Fruit fly (Drosophila melanogaster) whole organism, wandering third instar larva: ENCODE measurements around the gene Ip259.
A peak's percentile ranks its signal among the peaks of the same experiment; 100 is the strongest.

Experiments
- Abd-B ChIP-seq: fragments of >200 bp; optimal IDR thresholded peaks from 2 replicates; lab custom pipeline; 2017; ENCODE audit warnings: missing biosample characterization, missing genetic modification characterization
- CG32264 ChIP-seq: fragments of 200-800 bp; sonication (Bioruptor generic); optimal IDR thresholded peaks from 2 replicates; lab custom pipeline; 2016; ENCODE audit warnings: missing biosample characterization, missing genetic modification characterization
- CG9705 ChIP-seq: fragments of 200-800 bp; sonication (Bioruptor generic); optimal IDR thresholded peaks from 2 replicates; lab custom pipeline; 2018; ENCODE audit warnings: missing biosample characterization, mild to moderate bottlenecking, missing genetic modification characterization
- Dif ChIP-seq: fragments of 200-275, 200-300 bp; sonication (Bioruptor generic); optimal IDR thresholded peaks from 2 replicates; lab custom pipeline; 2018; ENCODE audit warnings: missing biosample characterization, missing genetic modification characterization; ENCODE audit not compliant: partially characterized antibody
- GATAd ChIP-seq: sonication (Bioruptor generic); optimal IDR thresholded peaks from 2 replicates; lab custom pipeline; 2016; ENCODE audit warnings: missing biosample characterization, missing genetic modification characterization
- HLH106 ChIP-seq: fragments of 200-800 bp; optimal IDR thresholded peaks from 3 replicates; lab custom pipeline; 2019; ENCODE audit warnings: missing biosample characterization, mild to moderate bottlenecking, missing genetic modification characterization, moderate library complexity
- Hnf4 ChIP-seq: fragments of 200-800 bp; sonication (Bioruptor generic); optimal IDR thresholded peaks from 2 replicates; lab custom pipeline; 2016; ENCODE audit warnings: missing biosample characterization, mild to moderate bottlenecking, missing genetic modification characterization
- Hr78 ChIP-seq: fragments of >200 bp; optimal IDR thresholded peaks from 2 replicates; lab custom pipeline; 2017; ENCODE audit warnings: missing biosample characterization, missing genetic modification characterization
- Hr83 ChIP-seq: fragments of 200-300 bp; sonication (Bioruptor generic); optimal IDR thresholded peaks from 2 replicates; lab custom pipeline; 2016; ENCODE audit warnings: missing biosample characterization, mild to moderate bottlenecking, missing genetic modification characterization, moderate library complexity; ENCODE audit not compliant: poor library complexity, severe bottlenecking
- Jra ChIP-seq: sonication (Bioruptor generic); optimal IDR thresholded peaks from 2 replicates; lab custom pipeline; 2016; ENCODE audit warnings: missing biosample characterization, missing genetic modification characterization
- Mio ChIP-seq: sonication (Bioruptor generic); optimal IDR thresholded peaks from 2 replicates; lab custom pipeline; 2016; ENCODE audit warnings: missing biosample characterization, missing genetic modification characterization
- Myc ChIP-seq: fragments of >200 bp; optimal IDR thresholded peaks from 2 replicates; lab custom pipeline; 2017
- N ChIP-seq: fragments of >200 bp; optimal IDR thresholded peaks from 2 replicates; lab custom pipeline; 2018; ENCODE audit warnings: missing biosample characterization, missing external identifiers, missing genetic modification characterization
- OdsH ChIP-seq: fragments of 200-800 bp; sonication (Bioruptor generic); optimal IDR thresholded peaks from 2 replicates; lab custom pipeline; 2016; ENCODE audit warnings: missing biosample characterization, mild to moderate bottlenecking, missing genetic modification characterization
- Rel ChIP-seq, 2 experiments: fragments of 200-800 bp; sonication (Bioruptor generic) in 1 of 2; optimal IDR thresholded peaks; 2 replicates in 1 of 2; 3 replicates in 1 of 2; lab custom pipeline; 2016 to 2019; ENCODE audit warnings: mild to moderate bottlenecking in 2 of 2, missing biosample characterization in 2 of 2, missing genetic modification characterization in 2 of 2, moderate library complexity in 1 of 2
- Sp1 ChIP-seq: fragments of 200-800 bp; sonication (Bioruptor generic); optimal IDR thresholded peaks from 3 replicates; lab custom pipeline; 2019; ENCODE audit warnings: missing biosample characterization, mild to moderate bottlenecking, missing genetic modification characterization, moderate library complexity
- Vsx2 ChIP-seq: fragments of 200-300, 225-300 bp; sonication (Bioruptor generic); optimal IDR thresholded peaks from 2 replicates; lab custom pipeline; 2018; ENCODE audit warnings: missing biosample characterization, missing genetic modification characterization; ENCODE audit not compliant: partially characterized antibody
- br ChIP-seq: fragments of 200-800 bp; sonication (Bioruptor generic); optimal IDR thresholded peaks from 2 replicates; lab custom pipeline; 2016; ENCODE audit warnings: missing biosample characterization, missing genetic modification characterization
- brk ChIP-seq: fragments of 200-800 bp; sonication (Bioruptor generic); optimal IDR thresholded peaks from 2 replicates; lab custom pipeline; 2016; ENCODE audit warnings: missing biosample characterization, mild to moderate bottlenecking, missing genetic modification characterization
- dmrt93B ChIP-seq: fragments of 200-800 bp; sonication (Bioruptor generic); optimal IDR thresholded peaks from 2 replicates; lab custom pipeline; 2018; ENCODE audit warnings: missing biosample characterization, mild to moderate bottlenecking, missing genetic modification characterization
- dsf ChIP-seq: sonication (Bioruptor generic); optimal IDR thresholded peaks from 2 replicates; lab custom pipeline; 2016; ENCODE audit warnings: missing biosample characterization, missing genetic modification characterization, borderline replicate concordance
- ey ChIP-seq: fragments of 200-800 bp; sonication (Bioruptor generic); optimal IDR thresholded peaks from 2 replicates; lab custom pipeline; 2016; ENCODE audit warnings: missing biosample characterization, missing genetic modification characterization
- foxo ChIP-seq, 2 experiments: fragments of 200-800 bp; sonication (Bioruptor generic); optimal IDR thresholded peaks; 2 replicates in 1 of 2; 3 replicates in 1 of 2; lab custom pipeline; 2016 to 2017; ENCODE audit warnings: missing biosample characterization in 2 of 2, missing genetic modification characterization in 2 of 2
- fru ChIP-seq: fragments of 200-800 bp; sonication (Bioruptor generic); optimal IDR thresholded peaks from 3 replicates; lab custom pipeline; 2016; ENCODE audit warnings: missing biosample characterization, mild to moderate bottlenecking, missing genetic modification characterization
- jim ChIP-seq: fragments of 175-275, 200-325 bp; sonication (Bioruptor generic); optimal IDR thresholded peaks from 2 replicates; lab custom pipeline; 2016; ENCODE audit warnings: missing biosample characterization, mild to moderate bottlenecking, missing genetic modification characterization
- lola ChIP-seq: fragments of >200 bp; optimal IDR thresholded peaks from 2 replicates; lab custom pipeline; 2017; ENCODE audit warnings: missing biosample characterization, missing genetic modification characterization
- pan ChIP-seq: fragments of >200 bp; optimal IDR thresholded peaks from 2 replicates; lab custom pipeline; 2017
- psq ChIP-seq: fragments of 200-800 bp; sonication (Bioruptor generic); optimal IDR thresholded peaks from 3 replicates; lab custom pipeline; 2017; ENCODE audit warnings: missing biosample characterization, mild to moderate bottlenecking, missing genetic modification characterization, moderate library complexity
- rgr ChIP-seq: fragments of 200-800 bp; sonication (Bioruptor generic); optimal IDR thresholded peaks from 3 replicates; lab custom pipeline; 2016; ENCODE audit warnings: missing biosample characterization, mild to moderate bottlenecking, missing genetic modification characterization
- sage ChIP-seq: fragments of 200-800 bp; sonication (Bioruptor generic); optimal IDR thresholded peaks from 2 replicates; lab custom pipeline; 2016; ENCODE audit warnings: missing biosample characterization, mild to moderate bottlenecking, missing genetic modification characterization
- sv ChIP-seq: fragments of 200-800 bp; sonication (Bioruptor generic); optimal IDR thresholded peaks from 3 replicates; lab custom pipeline; 2016; ENCODE audit warnings: missing biosample characterization, missing genetic modification characterization
- tai ChIP-seq: sonication (Bioruptor generic); optimal IDR thresholded peaks from 2 replicates; lab custom pipeline; 2016; ENCODE audit warnings: missing biosample characterization, missing genetic modification characterization
- usp ChIP-seq: fragments of >200 bp; optimal IDR thresholded peaks from 2 replicates; lab custom pipeline; 2017; ENCODE audit warnings: missing biosample characterization, missing genetic modification characterization
- woc ChIP-seq: sonication (Bioruptor generic); optimal IDR thresholded peaks from 2 replicates; lab custom pipeline; 2016; ENCODE audit warnings: missing biosample characterization, mild to moderate bottlenecking, missing genetic modification characterization

The Ip259 gene

dm6 chr2L:10408122-10408576 is at the start of gene Ip259, which contains the start of gene RpS27A:
Gene Ip259, plus strand, starts transcription at chr2L:10408352.
Gene RpS27A, plus strand, starts transcription at chr2L:10408352.
- TF ChIP-seq tai (GFP tag; lab: Kevin White, UChicago) (peak; percentile 66), HLH106 (tag; lab: Kevin White, UChicago) (peak; percentile 68), lola (GFP tag; lab: Kevin White, UChicago) (no peak), sage (GFP tag; lab: Kevin White, UChicago) (peak; percentile 39), dmrt93B (GFP tag; lab: Kevin White, UChicago) (no peak), Mio (GFP tag; lab: Kevin White, UChicago) (peak; percentile 24), brk (peak; percentile 22), Myc (lab: Kevin White, UChicago) (peak; percentile 70), sv (GFP tag; lab: Kevin White, UChicago) (no peak), fru (GFP tag; lab: Kevin White, UChicago) (no peak), Hr78 (no peak), CG9705 (GFP tag; lab: Kevin White, UChicago) (peak; percentile 81), Hnf4 (peak; percentile 64), Sp1 (GFP tag; lab: Kevin White, UChicago) (peak; percentile 79), Jra (GFP tag; lab: Kevin White, UChicago) (peak; percentile 38), GATAd (GFP tag; lab: Kevin White, UChicago) (no peak), rgr (GFP tag; lab: Kevin White, UChicago) (peak; percentile 83), Hr83 (GFP tag; lab: Kevin White, UChicago) (peak; percentile 86), foxo (GFP tag; optimal IDR thresholded peaks at IDR 0.05; lab: Kevin White, UChicago) (peak in 1 of 2 experiments; percentile 2), N (GFP tag; lab: Kevin White, UChicago) (peak; percentile 53), OdsH (GFP tag; lab: Kevin White, UChicago) (peak; percentile 62), Dif (GFP tag; lab: Kevin White, UChicago) (peak; percentile 39), CG32264 (GFP tag; lab: Kevin White, UChicago) (peak; percentile 55), woc (GFP tag; lab: Kevin White, UChicago) (peak; percentile 84), dsf (GFP tag; lab: Kevin White, UChicago) (peak; percentile 26), ey (GFP tag; lab: Kevin White, UChicago) (peak; percentile 37), psq (GFP tag; lab: Kevin White, UChicago) (peak; percentile 38), br (GFP tag; lab: Kevin White, UChicago) (no peak)

dm6 chr2L:10362408-10363067 is 45.6 kb upstream of the Ip259 start, which contains the start of the genes Cand1 and pim:
Gene Cand1, minus strand, starts transcription at chr2L:10362707.
Gene pim, plus strand, starts transcription at chr2L:10362989.
- TF ChIP-seq OdsH (GFP tag; lab: Kevin White, UChicago) (no peak), dmrt93B (GFP tag; lab: Kevin White, UChicago) (no peak), Hr78 (no peak), CG32264 (GFP tag; lab: Kevin White, UChicago) (no peak), sv (GFP tag; lab: Kevin White, UChicago) (no peak), GATAd (GFP tag; lab: Kevin White, UChicago) (no peak), usp (GFP tag; lab: Kevin White, UChicago) (no peak), jim (GFP tag; lab: Kevin White, UChicago) (no peak), HLH106 (tag; lab: Kevin White, UChicago) (peak; percentile 11), br (GFP tag; lab: Kevin White, UChicago) (no peak), Sp1 (GFP tag; lab: Kevin White, UChicago) (no peak), Hnf4 (no peak), Rel (GFP tag; optimal IDR thresholded peaks at IDR 0.05; lab: Kevin White, UChicago) (no peak), Rel (tag; optimal IDR thresholded peaks at IDR 0.05; lab: Kevin White, UChicago) (peak; percentile 36), Jra (GFP tag; lab: Kevin White, UChicago) (no peak), Vsx2 (GFP tag; lab: Kevin White, UChicago) (no peak), Dif (GFP tag; lab: Kevin White, UChicago) (no peak), Abd-B (GFP tag; lab: Kevin White, UChicago) (no peak), lola (GFP tag; lab: Kevin White, UChicago) (no peak), N (GFP tag; lab: Kevin White, UChicago) (no peak), woc (GFP tag; lab: Kevin White, UChicago) (peak; percentile 22), ey (GFP tag; lab: Kevin White, UChicago) (no peak), pan (lab: Kevin White, UChicago) (no peak)
